Fruit fly (Drosophila melanogaster) whole organism, embryonic: ENCODE data around the gene kek4.

Experiments used
- Atf-2 ChIP-seq: fragments of 200-800 bp; sonication (Bioruptor generic); optimal IDR thresholded peaks from 2 replicates; lab custom pipeline; 2016; ENCODE audit warnings: missing biosample characterization, missing genetic modification characterization
- Blimp-1 ChIP-seq: fragments of 200-800 bp; sonication (Bioruptor generic); optimal IDR thresholded peaks from 3 replicates; lab custom pipeline; 2018; ENCODE audit warnings: missing biosample characterization, missing genetic modification characterization, mild to moderate bottlenecking, moderate library complexity, missing genetic modification reagents
- Bteb2 ChIP-seq: fragments of 200-800 bp; sonication (Bioruptor generic); optimal IDR thresholded peaks from 2 replicates; lab custom pipeline; 2016; ENCODE audit warnings: missing biosample characterization, missing genetic modification characterization
- CG1024 ChIP-seq: fragments of 200-800 bp; sonication (Bioruptor generic); IDR thresholded peaks from 2 replicates; pipeline ENCODE4 v1.3.6; 2022; ENCODE audit warnings: missing biosample characterization, missing genetic modification characterization
- CG10462 ChIP-seq: fragments of 200-800 bp; sonication (Bioruptor generic); optimal IDR thresholded peaks from 2 replicates; lab custom pipeline; 2016; ENCODE audit warnings: missing biosample characterization, missing genetic modification characterization
- CG12104 ChIP-seq: fragments of 200-800 bp; sonication (Bioruptor generic); optimal IDR thresholded peaks from 3 replicates; lab custom pipeline; 2016; ENCODE audit warnings: missing biosample characterization, missing genetic modification characterization
- CG12299 ChIP-seq: fragments of 200-800 bp; sonication (Bioruptor generic); optimal IDR thresholded peaks from 2 replicates; lab custom pipeline; 2018; ENCODE audit warnings: missing biosample characterization, mild to moderate bottlenecking, missing genetic modification characterization
- CG13296 ChIP-seq: fragments of 200-800 bp; sonication (Bioruptor generic); optimal IDR thresholded peaks from 3 replicates; lab custom pipeline; 2018; ENCODE audit warnings: missing biosample characterization, mild to moderate bottlenecking, missing genetic modification characterization
- CG17568 ChIP-seq: fragments of 200-800 bp; sonication (Bioruptor generic); optimal IDR thresholded peaks from 2 replicates; lab custom pipeline; 2018; ENCODE audit warnings: missing biosample characterization, mild to moderate bottlenecking, missing genetic modification characterization, moderate library complexity
- CG1832 ChIP-seq: fragments of 200-800 bp; sonication (Bioruptor generic); optimal IDR thresholded peaks from 2 replicates; lab custom pipeline; 2017; ENCODE audit warnings: missing biosample characterization, mild to moderate bottlenecking, missing genetic modification characterization, inconsistent platforms
- CG18599 ChIP-seq: fragments of 200-800 bp; sonication (Bioruptor generic); optimal IDR thresholded peaks from 3 replicates; lab custom pipeline; 2017; ENCODE audit warnings: missing biosample characterization, missing genetic modification characterization, mild to moderate bottlenecking, moderate library complexity, missing genetic modification reagents
- CG33557 ChIP-seq: fragments of 200-800 bp; sonication (Bioruptor generic); optimal IDR thresholded peaks from 2 replicates; lab custom pipeline; 2019; ENCODE audit warnings: missing biosample characterization, mild to moderate bottlenecking, missing genetic modification characterization, moderate library complexity
- CG3838 ChIP-seq: fragments of 200-800 bp; sonication (Bioruptor generic); optimal IDR thresholded peaks from 3 replicates; lab custom pipeline; 2016; ENCODE audit warnings: missing biosample characterization, missing genetic modification characterization
- CG4404 ChIP-seq: fragments of 200-800 bp; sonication (Bioruptor generic); IDR thresholded peaks from 2 replicates; pipeline ENCODE4 v1.3.6; 2022; ENCODE audit warnings: missing biosample characterization, missing genetic modification characterization
- CG4730 ChIP-seq: fragments of 200-800 bp; sonication (Bioruptor generic); IDR thresholded peaks from 2 replicates; pipeline ENCODE4 v1.3.6; 2022; ENCODE audit warnings: missing biosample characterization, missing genetic modification characterization
- CG7271 ChIP-seq: fragments of 200-800 bp; sonication (Bioruptor generic); optimal IDR thresholded peaks from 2 replicates; lab custom pipeline; 2018; ENCODE audit warnings: missing biosample characterization, mild to moderate bottlenecking, missing genetic modification characterization, moderate library complexity
- CG7839 ChIP-seq: fragments of 200-800 bp; sonication (Bioruptor generic); optimal IDR thresholded peaks from 3 replicates; lab custom pipeline; 2018; ENCODE audit warnings: missing biosample characterization, mild to moderate bottlenecking, missing genetic modification characterization, moderate library complexity
- CG8281 ChIP-seq: fragments of 200-800 bp; sonication (Bioruptor generic); optimal IDR thresholded peaks from 2 replicates; lab custom pipeline; 2018; ENCODE audit warnings: missing biosample characterization, mild to moderate bottlenecking, missing genetic modification characterization, moderate library complexity
- D ChIP-seq, 2 experiments: fragments of 200-800 bp in 1 of 2; fragments of >200 bp in 1 of 2; sonication (Bioruptor generic) in 1 of 2; optimal IDR thresholded peaks; 2 replicates in 1 of 2; 3 replicates in 1 of 2; lab custom pipeline; 2017; ENCODE audit warnings: mild to moderate bottlenecking in 1 of 2, missing biosample characterization in 1 of 2, missing genetic modification characterization in 1 of 2, missing genetic modification reagents in 1 of 2
- Dfd ChIP-seq, 2 experiments: fragments of >200 bp; optimal IDR thresholded peaks; 2 replicates each; lab custom pipeline; 2017; ENCODE audit warnings: missing biosample characterization in 2 of 2, missing genetic modification characterization in 2 of 2
- Doc2 ChIP-seq: fragments of 200-800 bp; sonication (Bioruptor generic); IDR thresholded peaks from 2 replicates; pipeline ENCODE4 v1.3.6; 2022; ENCODE audit warnings: missing biosample characterization, missing genetic modification characterization
- Dref ChIP-seq: fragments of 200-800 bp; sonication (Bioruptor generic); IDR thresholded peaks from 2 replicates; pipeline ENCODE4 v1.3.6; 2022; ENCODE audit warnings: missing biosample characterization, missing genetic modification characterization
- Gsc ChIP-seq: fragments of 200-800 bp; sonication (Bioruptor generic); IDR thresholded peaks from 2 replicates; pipeline ENCODE4 v1.3.6; 2022; ENCODE audit warnings: missing biosample characterization, missing genetic modification characterization
- Hey ChIP-seq: fragments of 200-800 bp; sonication (Bioruptor generic); optimal IDR thresholded peaks from 3 replicates; lab custom pipeline; 2018; ENCODE audit warnings: missing biosample characterization, mild to moderate bottlenecking, missing genetic modification characterization
- Hmx ChIP-seq: fragments of 200-800 bp; sonication (Bioruptor generic); optimal IDR thresholded peaks from 2 replicates; lab custom pipeline; 2016; ENCODE audit warnings: missing biosample characterization, missing genetic modification characterization
- Lpt ChIP-seq: fragments of >200 bp; optimal IDR thresholded peaks from 2 replicates; lab custom pipeline; 2018; ENCODE audit warnings: missing biosample characterization, missing genetic modification characterization
- Side ChIP-seq: fragments of 200-800 bp; sonication (Bioruptor generic); optimal IDR thresholded peaks from 2 replicates; lab custom pipeline; 2016; ENCODE audit warnings: missing biosample characterization, missing genetic modification characterization
- Tbp ChIP-seq: fragments of >200 bp; optimal IDR thresholded peaks from 2 replicates; lab custom pipeline; 2018; ENCODE audit warnings: missing biosample characterization, missing genetic modification characterization
- Trl ChIP-seq, 3 experiments: fragments of >200 bp in 2 of 3; fragments of 200-800 bp in 1 of 3; sonication (Bioruptor generic) in 1 of 3; optimal IDR thresholded peaks; 2 replicates in 1 of 3; 3 replicates in 2 of 3; lab custom pipeline; 2016 to 2017; ENCODE audit warnings: missing biosample characterization in 1 of 3, missing genetic modification characterization in 1 of 3
- Usf ChIP-seq: fragments of 200-800 bp; sonication (Bioruptor generic); optimal IDR thresholded peaks from 2 replicates; lab custom pipeline; 2017; ENCODE audit warnings: missing genotype, missing biosample characterization, missing genetic modification characterization
- ab ChIP-seq: fragments of 200-800 bp; sonication (Bioruptor generic); optimal IDR thresholded peaks from 2 replicates; lab custom pipeline; 2016; ENCODE audit warnings: missing biosample characterization, missing genetic modification characterization
- al ChIP-seq: fragments of 200-800 bp; sonication (Bioruptor generic); IDR thresholded peaks from 2 replicates; pipeline ENCODE4 v1.3.6; 2022; ENCODE audit warnings: missing biosample characterization, missing genetic modification characterization
- amos ChIP-seq: fragments of 200-800 bp; sonication (Bioruptor generic); IDR thresholded peaks from 2 replicates; pipeline ENCODE4 v1.3.6; 2022; ENCODE audit warnings: missing biosample characterization, missing genetic modification characterization; ENCODE audit not compliant: partially characterized antibody
- cg ChIP-seq: fragments of 200-800 bp; sonication (Bioruptor generic); optimal IDR thresholded peaks from 3 replicates; lab custom pipeline; 2019; ENCODE audit warnings: missing biosample characterization, mild to moderate bottlenecking, missing genetic modification characterization, moderate library complexity
- chm ChIP-seq: fragments of 200-800 bp; sonication (Bioruptor generic); IDR thresholded peaks from 2 replicates; pipeline ENCODE4 v1.3.6; 2022; ENCODE audit warnings: missing biosample characterization, missing genetic modification characterization
- disco-r ChIP-seq: fragments of 200-800 bp; sonication (Bioruptor generic); optimal IDR thresholded peaks from 2 replicates; lab custom pipeline; 2016; ENCODE audit warnings: missing biosample characterization, missing genetic modification characterization
- esg ChIP-seq: fragments of 200-800 bp; sonication (Bioruptor generic); conservative IDR thresholded peaks from 2 replicates; pipeline ENCODE4 v1.3.6; 2022; ENCODE audit warnings: missing biosample characterization, missing genetic modification characterization
- exex ChIP-seq: fragments of 200-800 bp; sonication (Bioruptor generic); optimal IDR thresholded peaks from 4 replicates; lab custom pipeline; 2018; ENCODE audit warnings: missing biosample characterization, mild to moderate bottlenecking, missing genetic modification characterization, moderate library complexity
- her ChIP-seq: fragments of 200-800 bp; sonication (Bioruptor generic); optimal IDR thresholded peaks from 2 replicates; lab custom pipeline; 2016; ENCODE audit warnings: missing biosample characterization, missing genetic modification characterization
- jumu ChIP-seq: fragments of 200-800 bp; sonication (Bioruptor generic); optimal IDR thresholded peaks from 3 replicates; lab custom pipeline; 2016; ENCODE audit warnings: missing biosample characterization, missing genetic modification characterization
- kay ChIP-seq: fragments of 200-800 bp; sonication (Bioruptor generic); optimal IDR thresholded peaks from 2 replicates; lab custom pipeline; 2016; ENCODE audit warnings: missing biosample characterization, missing genetic modification characterization
- lbe ChIP-seq: fragments of 200-800 bp; sonication (Bioruptor generic); optimal IDR thresholded peaks from 2 replicates; lab custom pipeline; 2016; ENCODE audit warnings: missing biosample characterization, mild to moderate bottlenecking, missing genetic modification characterization
- lola ChIP-seq, 3 experiments: fragments of >200 bp in 2 of 3; fragments of 200-800 bp in 1 of 3; sonication (Bioruptor generic) in 1 of 3; optimal IDR thresholded peaks; 2 replicates each; lab custom pipeline; 2017 to 2019; ENCODE audit warnings: missing biosample characterization in 3 of 3, missing genetic modification characterization in 3 of 3, mild to moderate bottlenecking in 1 of 3, moderate library complexity in 1 of 3
- prd ChIP-seq, 3 experiments: fragments of >200 bp in 2 of 3; fragments of 200-800 bp in 1 of 3; sonication (Bioruptor generic) in 1 of 3; optimal IDR thresholded peaks in 2 of 3; IDR thresholded peaks in 1 of 3; 2 replicates in 2 of 3; 3 replicates in 1 of 3; pipeline versions ENCODE4 v1.3.6 to Lab custom; 2017 to 2022; ENCODE audit warnings: missing biosample characterization in 1 of 3, missing genetic modification characterization in 1 of 3
- sd ChIP-seq: fragments of 200-800 bp; sonication (Bioruptor generic); optimal IDR thresholded peaks from 3 replicates; lab custom pipeline; 2018; ENCODE audit warnings: missing biosample characterization, mild to moderate bottlenecking, missing genetic modification characterization, moderate library complexity
- twi ChIP-seq: fragments of 200-800 bp; optimal IDR thresholded peaks from 2 replicates; lab custom pipeline; 2019; ENCODE audit warnings: missing biosample characterization, mild to moderate bottlenecking, missing genetic modification characterization, moderate library complexity
- wor ChIP-seq: fragments of 200-800 bp; sonication (Bioruptor generic); IDR thresholded peaks from 2 replicates; pipeline ENCODE4 v1.3.6; 2022; ENCODE audit warnings: missing biosample characterization, missing genetic modification characterization
- zen2 ChIP-seq: fragments of 200-800 bp; sonication (Bioruptor generic); IDR thresholded peaks from 3 replicates; pipeline ENCODE4 v1.3.6; 2022; ENCODE audit warnings: missing biosample characterization, missing genetic modification characterization; ENCODE audit not compliant: partially characterized antibody

Gene kek4

DNA sequence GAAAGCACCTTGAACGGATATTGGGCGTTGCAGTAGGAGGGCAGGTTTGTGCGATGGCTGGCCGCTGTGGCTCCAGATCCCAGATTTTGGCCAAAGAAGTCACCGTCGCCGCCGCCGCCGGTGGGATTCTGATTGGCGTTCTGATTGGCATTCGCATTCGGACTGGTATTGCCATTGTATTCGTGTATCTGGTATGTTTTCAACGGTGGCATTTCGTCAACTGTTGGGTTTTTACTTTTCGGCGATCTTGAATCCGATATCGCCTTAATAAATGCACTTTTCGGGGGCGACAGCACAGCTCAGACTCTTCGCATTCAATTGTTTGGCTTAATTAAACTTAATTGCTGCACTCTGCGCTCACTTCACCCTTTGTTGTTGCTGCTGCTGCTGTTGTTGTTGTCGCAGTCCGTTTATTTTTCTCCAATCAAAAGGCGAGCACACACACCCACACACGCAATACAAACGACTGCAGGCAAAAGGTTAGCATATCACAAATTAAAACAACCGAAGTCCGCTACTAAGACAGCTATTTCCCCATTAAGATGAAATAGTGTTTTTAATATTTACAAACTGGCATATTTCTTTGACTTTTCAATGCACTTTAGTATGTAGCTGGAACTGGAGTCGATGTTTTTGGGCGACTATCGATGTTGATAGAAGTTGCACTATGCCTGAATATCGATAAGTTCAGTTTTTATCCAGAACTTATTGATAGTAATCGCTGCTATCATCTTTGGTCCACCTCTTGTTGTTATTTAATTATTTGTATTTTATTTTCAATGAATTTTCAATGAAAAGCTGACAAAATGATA is 4.3 kb upstream of the kek4 start, which contains the start of the genes CG9426 and mRF1 (continued):
- TF ChIP-seq her (GFP tag; lab: Kevin White, UChicago) (peak; percentile 22), CG7839 (tag; lab: Kevin White, UChicago) (peak; percentile 7), CG12104 (GFP tag; lab: Kevin White, UChicago) (no peak), Tbp (no peak), CG10462 (GFP tag; lab: Kevin White, UChicago) (no peak), Side (GFP tag; lab: Kevin White, UChicago) (no peak), Doc2 (GFP tag; lab: Robert Waterston, UW) (no peak), ab (GFP tag; lab: Kevin White, UChicago) (no peak), Hey (no peak), zen2 (GFP tag; lab: Robert Waterston, UW) (peak; percentile 95), prd (optimal IDR thresholded peaks at IDR 0.05; lab: Kevin White, UChicago) (no peak), prd (GFP tag; IDR thresholded peaks at IDR 0.05; lab: Robert Waterston, UW) (no peak), Lpt (GFP tag; lab: Kevin White, UChicago) (no peak), Atf-2 (no peak), Usf (no peak), jumu (GFP tag; lab: Kevin White, UChicago) (no peak), Hmx (no peak), Dfd (GFP tag; optimal IDR thresholded peaks at IDR 0.05; lab: Kevin White, UChicago) (no peak), CG1024 (GFP tag; lab: Robert Waterston, UW) (no peak), esg (no peak), CG17568 (no peak), exex (tag; lab: Kevin White, UChicago) (no peak), chm (GFP tag; lab: Robert Waterston, UW) (no peak), lola (GFP tag; optimal IDR thresholded peaks at IDR 0.05; lab: Kevin White, UChicago) (no peak), Dref (peak; percentile 96), lbe (GFP tag; lab: Kevin White, UChicago) (peak; percentile 34), D (optimal IDR thresholded peaks at IDR 0.05; lab: Kevin White, UChicago) (no peak), D (GFP tag; optimal IDR thresholded peaks at IDR 0.05; lab: Kevin White, UChicago) (no peak), Trl (optimal IDR thresholded peaks at IDR 0.05; lab: Kevin White, UChicago) (no peak), Trl (GFP tag; optimal IDR thresholded peaks at IDR 0.05; lab: Kevin White, UChicago) (peak; percentile 10), CG7271 (tag; lab: Kevin White, UChicago) (no peak), Gsc (GFP tag; lab: Robert Waterston, UW) (no peak), CG1832 (GFP tag; lab: Kevin White, UChicago) (no peak), Blimp-1 (GFP tag; lab: Kevin White, UChicago) (no peak), CG13296 (GFP tag; lab: Kevin White, UChicago) (peak; percentile 6), CG3838 (GFP tag; lab: Kevin White, UChicago) (no peak), CG33557 (no peak), cg (GFP tag; lab: Kevin White, UChicago) (peak; percentile 53), CG4404 (no peak), disco-r (GFP tag; lab: Kevin White, UChicago) (no peak), kay (GFP tag; lab: Kevin White, UChicago) (no peak), CG8281 (tag; lab: Kevin White, UChicago) (no peak), twi (tag; lab: Kevin White, UChicago) (no peak), CG18599 (GFP tag; lab: Kevin White, UChicago) (no peak), al (no peak), sd (peak; percentile 37), CG12299 (tag; lab: Kevin White, UChicago) (no peak), wor (no peak), amos (peak; percentile 97), CG4730 (no peak), Bteb2 (GFP tag; lab: Kevin White, UChicago) (peak; percentile 21)
